Fruit fly (Drosophila melanogaster): ENCODE results near the gene RnrL.

RnrL gene

DNA sequence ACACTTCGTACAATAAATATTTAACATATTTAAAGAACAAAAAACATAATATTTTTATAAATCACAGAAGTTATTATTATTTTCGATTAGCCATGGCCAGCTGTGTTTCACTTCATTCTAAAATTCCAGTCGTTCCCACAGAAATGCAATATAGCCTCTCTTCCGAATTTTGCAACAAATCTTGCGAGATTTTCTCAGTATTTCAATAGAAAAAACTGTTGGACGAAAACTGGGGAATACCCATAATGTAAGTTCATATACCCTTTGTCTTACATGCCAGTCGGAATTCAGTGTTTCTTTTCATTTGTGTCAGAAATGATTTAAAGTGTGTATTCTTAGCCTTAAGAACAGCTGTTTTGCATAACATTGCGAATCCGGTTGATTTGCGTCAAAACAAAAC, 28.8 kb upstream of the RnrL start, which contains the start of the genes CtsL4 and ClpP:
CtsL4 (minus strand) TSS at position 90 of the 400 bp plus-strand sequence.
ClpP (plus strand) TSS at position 288 of the 400 bp plus-strand sequence.
- TF ChIP-seq Sry-β (GFP tag; optimal IDR thresholded peaks at IDR 0.05) (peak; percentile 21), sqz (GFP tag; optimal IDR thresholded peaks at IDR 0.05) (no peak), CG30403 (GFP tag; optimal IDR thresholded peaks at IDR 0.05) (peak; percentile 46), Side (GFP tag; optimal IDR thresholded peaks at IDR 0.05) (no peak), CG17829 (tag; optimal IDR thresholded peaks at IDR 0.05) (peak; percentile 66), CG9437 (GFP tag; optimal IDR thresholded peaks at IDR 0.05) (peak; percentile 36), NK7.1 (GFP tag; optimal IDR thresholded peaks at IDR 0.05) (no peak), CG18011 (GFP tag; optimal IDR thresholded peaks at IDR 0.05) (no peak), H15 (GFP tag; IDR thresholded peaks at IDR 0.05) (no peak), CG2116 (GFP tag; optimal IDR thresholded peaks at IDR 0.05) (peak; percentile 65), Atf3 (GFP tag; optimal IDR thresholded peaks at IDR 0.05) (no peak), CG18262 (tag; optimal IDR thresholded peaks at IDR 0.05) (peak; percentile 57), ERR (GFP tag; optimal IDR thresholded peaks at IDR 0.05) (no peak), shn (GFP tag; optimal IDR thresholded peaks at IDR 0.05) (peak; percentile 35), cg (GFP tag; optimal IDR thresholded peaks at IDR 0.05) (no peak), ind (GFP tag; optimal IDR thresholded peaks at IDR 0.05) (peak; percentile 49), gem (tag; optimal IDR thresholded peaks at IDR 0.05) (no peak), ap (GFP tag; IDR thresholded peaks at IDR 0.05) (no peak), Hr78 (GFP tag; optimal IDR thresholded peaks at IDR 0.05) (no peak), sim (GFP tag; IDR thresholded peaks at IDR 0.05) (no peak), CG4854 (GFP tag; optimal IDR thresholded peaks at IDR 0.05) (no peak), Drgx (GFP tag; IDR thresholded peaks at IDR 0.05) (no peak), CG13894 (tag; optimal IDR thresholded peaks at IDR 0.05) (no peak), CG7372 (GFP tag; IDR thresholded peaks at IDR 0.05) (no peak), pan (optimal IDR thresholded peaks at IDR 0.05) (no peak), pan (GFP tag; optimal IDR thresholded peaks at IDR 0.05 in 1 of 2, IDR thresholded peaks at IDR 0.05 in 1 of 2) (peak in 1 of 2 experiments; percentile 64), Antp (GFP tag; optimal IDR thresholded peaks at IDR 0.05) (peak; percentile 48), CG14050 (GFP tag; IDR thresholded peaks at IDR 0.05) (no peak), cato (GFP tag; optimal IDR thresholded peaks at IDR 0.05; ENCODE audit: borderline replicate concordance) (peak; percentile 14), CG32772 (GFP tag; IDR thresholded peaks at IDR 0.05) (no peak), dimm (GFP tag; IDR thresholded peaks at IDR 0.05) (no peak), CG6272 (GFP tag; IDR thresholded peaks at IDR 0.05) (no peak; the same call in 1 of the 2 replicates), Hmr (GFP tag; optimal IDR thresholded peaks at IDR 0.05) (no peak), CG15073 (GFP tag; optimal IDR thresholded peaks at IDR 0.05) (no peak), ci (GFP tag; IDR thresholded peaks at IDR 0.05) (peak; percentile 49; the same call in 1 of the 3 replicates), Dad (GFP tag; optimal IDR thresholded peaks at IDR 0.05) (no peak), sob (GFP tag; IDR thresholded peaks at IDR 0.05) (no peak), E2f1 (GFP tag; IDR thresholded peaks at IDR 0.05) (no peak), Hr3 (GFP tag; optimal IDR thresholded peaks at IDR 0.05) (peak; percentile 51), Vsx1 (GFP tag; optimal IDR thresholded peaks at IDR 0.05) (no peak), B-H2 (GFP tag; optimal IDR thresholded peaks at IDR 0.05) (peak; percentile 55), zen (tag; optimal IDR thresholded peaks at IDR 0.05) (peak; percentile 46), TFAM (GFP tag; optimal IDR thresholded peaks at IDR 0.05) (no peak), ewg (GFP tag; optimal IDR thresholded peaks at IDR 0.05) (no peak), CG31224 (GFP tag; IDR thresholded peaks at IDR 0.05) (no peak), kah (GFP tag; optimal IDR thresholded peaks at IDR 0.05) (no peak), Sox102F (GFP tag; optimal IDR thresholded peaks at IDR 0.05) (no peak), bcd (GFP tag; optimal IDR thresholded peaks at IDR 0.05) (no peak), MBD-R2 (GFP tag; IDR thresholded peaks at IDR 0.05) (peak; percentile 95), CG6854 (GFP tag; optimal IDR thresholded peaks at IDR 0.05) (no peak), Doc2 (GFP tag; IDR thresholded peaks at IDR 0.05) (no peak), CG15011 (GFP tag; optimal IDR thresholded peaks at IDR 0.05) (no peak)

All from whole organism, embryonic.